Worm (Caenorhabditis elegans) whole organism, L2 larva: ENCODE data around the gene praf-3.
"Not testable (repeated sequence)": the region's sequence is repeated elsewhere in the genome, so short reads cannot be mapped to it uniquely, and the experiment has no call there.

Experiments
- C34F6.9 ChIP-seq: fragments of 150-350 bp; optimal IDR thresholded peaks from 2 replicates; lab custom pipeline; 2014; ENCODE audit warnings: missing biosample characterization, missing genetic modification characterization
- F13H6.1 ChIP-seq: sonication (generic microtip); optimal IDR thresholded peaks from 2 replicates; lab custom pipeline; 2016; ENCODE audit warnings: missing genetic modification characterization, missing compliant biosample characterization
- R02D3.7 ChIP-seq: fragments of 150-350 bp; optimal IDR thresholded peaks from 2 replicates; lab custom pipeline; 2014; ENCODE audit warnings: missing biosample characterization, missing genetic modification characterization
- Y55F3AM.14 ChIP-seq: fragments of 200-800 bp; sonication (Bioruptor generic); optimal IDR thresholded peaks from 2 replicates; lab custom pipeline; 2018; ENCODE audit warnings: mild to moderate bottlenecking, missing genetic modification characterization, missing compliant biosample characterization
- ZK546.5 ChIP-seq: sonication (generic microtip); optimal IDR thresholded peaks from 2 replicates; lab custom pipeline; 2017; ENCODE audit warnings: missing biosample characterization, missing genetic modification characterization
- alr-1 ChIP-seq: fragments of 150-350 bp; optimal IDR thresholded peaks from 2 replicates; lab custom pipeline; 2014; ENCODE audit warnings: missing biosample characterization, missing genetic modification characterization
- aly-2 ChIP-seq: fragments of 150-350 bp; optimal IDR thresholded peaks from 2 replicates; lab custom pipeline; 2014; ENCODE audit warnings: missing biosample characterization, missing genetic modification characterization
- blmp-1 ChIP-seq: sonication (generic microtip); optimal IDR thresholded peaks from 2 replicates; lab custom pipeline; 2017; ENCODE audit warnings: missing genetic modification characterization, mild to moderate bottlenecking, missing compliant biosample characterization, antibody characterized with exemption, moderate library complexity; ENCODE audit not compliant: insufficient read depth
- ceh-16 ChIP-seq: fragments of 150-350 bp; optimal IDR thresholded peaks from 2 replicates; lab custom pipeline; 2014; ENCODE audit warnings: missing biosample characterization, missing genetic modification characterization
- ceh-82 ChIP-seq: fragments of 150-350 bp; optimal IDR thresholded peaks from 2 replicates; lab custom pipeline; 2014; ENCODE audit warnings: missing biosample characterization, missing genetic modification characterization
- dmd-4 ChIP-seq: sonication (generic microtip); optimal IDR thresholded peaks from 2 replicates; lab custom pipeline; 2017; ENCODE audit warnings: missing biosample characterization, missing genetic modification characterization
- egl-27 ChIP-seq: sonication (generic microtip); optimal IDR thresholded peaks from 3 replicates; lab custom pipeline; 2017; ENCODE audit warnings: missing biosample characterization, missing genetic modification reagents, missing genetic modification characterization
- elt-1 ChIP-seq: fragments of 150-350 bp; optimal IDR thresholded peaks from 2 replicates; lab custom pipeline; 2014; ENCODE audit warnings: missing biosample characterization, missing genetic modification characterization
- fos-1 ChIP-seq: fragments of 150-350 bp; optimal IDR thresholded peaks from 2 replicates; lab custom pipeline; 2014; ENCODE audit warnings: missing biosample characterization, missing genetic modification characterization
- gmeb-1 ChIP-seq: fragments of 150-350 bp; optimal IDR thresholded peaks from 2 replicates; lab custom pipeline; 2014; ENCODE audit warnings: missing biosample characterization, missing genetic modification characterization
- lin-13 ChIP-seq: fragments of 150-350 bp; optimal IDR thresholded peaks from 2 replicates; lab custom pipeline; 2014; ENCODE audit warnings: missing biosample characterization, missing genetic modification reagents, missing genetic modification characterization
- lin-39 ChIP-seq: fragments of 150-350 bp; optimal IDR thresholded peaks from 2 replicates; lab custom pipeline; 2014; ENCODE audit warnings: missing biosample characterization, missing genetic modification reagents, missing genetic modification characterization
- mbf-1 ChIP-seq: sonication (generic microtip); optimal IDR thresholded peaks from 2 replicates; lab custom pipeline; 2017; ENCODE audit warnings: missing biosample characterization, missing genetic modification characterization
- nhr-10 ChIP-seq: sonication (generic microtip); optimal IDR thresholded peaks from 2 replicates; lab custom pipeline; 2017; ENCODE audit warnings: missing biosample characterization, missing genetic modification characterization
- nhr-11 ChIP-seq: fragments of 150-350 bp; optimal IDR thresholded peaks from 2 replicates; lab custom pipeline; 2014; ENCODE audit warnings: missing biosample characterization, missing genetic modification characterization
- nhr-129 ChIP-seq: fragments of 150-350 bp; optimal IDR thresholded peaks from 2 replicates; lab custom pipeline; 2014; ENCODE audit warnings: missing biosample characterization, missing genetic modification characterization
- nhr-23 ChIP-seq: fragments of 150-350 bp; optimal IDR thresholded peaks from 2 replicates; lab custom pipeline; 2014; ENCODE audit warnings: missing biosample characterization, missing genetic modification reagents, missing genetic modification characterization
- nhr-237 ChIP-seq: fragments of 150-350 bp; optimal IDR thresholded peaks from 2 replicates; lab custom pipeline; 2014; ENCODE audit warnings: missing biosample characterization, missing genetic modification characterization
- nhr-25 ChIP-seq: fragments of 150-350 bp; sonication (generic microtip); optimal IDR thresholded peaks from 3 replicates; lab custom pipeline; 2014; ENCODE audit warnings: missing biosample characterization, missing genetic modification characterization
- nhr-6 ChIP-seq: fragments of 150-350 bp; optimal IDR thresholded peaks from 2 replicates; lab custom pipeline; 2014; ENCODE audit warnings: missing biosample characterization, missing genetic modification characterization
- nhr-77 ChIP-seq: fragments of 150-350 bp; optimal IDR thresholded peaks from 2 replicates; lab custom pipeline; 2014; ENCODE audit warnings: missing biosample characterization, missing genetic modification characterization
- peb-1 ChIP-seq: fragments of 150-350 bp; optimal IDR thresholded peaks from 2 replicates; lab custom pipeline; 2014; ENCODE audit warnings: missing biosample characterization, missing genetic modification characterization
- sem-4 ChIP-seq: fragments of 150-350 bp; optimal IDR thresholded peaks from 2 replicates; lab custom pipeline; 2014; ENCODE audit warnings: missing biosample characterization, missing genetic modification reagents, missing genetic modification characterization
- skn-1 ChIP-seq: sonication (generic microtip); optimal IDR thresholded peaks from 2 replicates; lab custom pipeline; 2017; ENCODE audit warnings: missing biosample characterization, missing genetic modification characterization
- sma-3 ChIP-seq: sonication (generic microtip); optimal IDR thresholded peaks from 2 replicates; lab custom pipeline; 2016; ENCODE audit warnings: missing genetic modification reagents, missing genetic modification characterization, missing compliant biosample characterization
- sma-9 ChIP-seq, 2 experiments: fragments of 150-350 bp in 1 of 2; sonication (generic microtip) in 1 of 2; optimal IDR thresholded peaks; 2 replicates each; lab custom pipeline; 2014 to 2016; ENCODE audit warnings: missing genetic modification characterization in 2 of 2, mild to moderate bottlenecking in 1 of 2, missing biosample characterization in 1 of 2, missing compliant biosample characterization in 1 of 2, missing genetic modification reagents in 1 of 2, moderate library complexity in 1 of 2
- snpc-4 ChIP-seq: fragments of 150-350 bp; optimal IDR thresholded peaks from 2 replicates; lab custom pipeline; 2014; ENCODE audit warnings: missing biosample characterization, missing genetic modification characterization
- unc-55 ChIP-seq: fragments of 150-350 bp; sonication (generic microtip); optimal IDR thresholded peaks from 3 replicates; lab custom pipeline; 2014; ENCODE audit warnings: missing biosample characterization, missing genetic modification reagents, missing genetic modification characterization
- unc-62 ChIP-seq: fragments of 150-350 bp; optimal IDR thresholded peaks from 2 replicates; lab custom pipeline; 2014; ENCODE audit warnings: missing biosample characterization, missing genetic modification reagents, missing genetic modification characterization
- ztf-11 ChIP-seq: sonication (generic microtip); optimal IDR thresholded peaks from 2 replicates; lab custom pipeline; 2017; ENCODE audit warnings: missing biosample characterization, missing genetic modification characterization
- ztf-4 ChIP-seq: fragments of 150-350 bp; optimal IDR thresholded peaks from 2 replicates; lab custom pipeline; 2014; ENCODE audit warnings: missing biosample characterization, missing genetic modification characterization

praf-3 gene

DNA sequence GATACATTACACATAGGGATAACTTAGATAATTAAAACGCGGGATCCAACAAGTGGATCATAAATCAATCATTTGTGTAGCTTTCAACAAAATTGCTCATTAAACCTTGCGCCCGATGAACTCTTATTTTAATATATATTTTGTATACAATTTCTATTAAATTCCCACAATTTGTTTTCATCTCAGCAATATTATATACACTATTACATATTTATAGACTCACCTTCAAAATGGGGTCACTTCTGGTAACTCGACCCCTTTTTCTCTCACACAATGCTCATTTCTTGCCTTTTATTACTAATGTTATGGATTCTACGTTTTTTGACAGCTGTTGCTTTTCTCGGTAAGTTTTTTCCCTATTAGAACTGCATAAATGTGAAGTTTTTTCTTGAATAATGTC, 40.1 kb upstream of the praf-3 start, which contains the start of gene lgc-6:
TSS of gene lgc-6 (plus strand) at position 301 of the 400 bp plus-strand sequence.
- TF ChIP-seq ztf-4 (tag; lab: Kevin White, UChicago) = no peak
- TF ChIP-seq nhr-237 (tag; lab: Kevin White, UChicago) = no peak
- no peak for TF ChIP-seq ceh-82 (tag; lab: Kevin White, UChicago)
- TF ChIP-seq egl-27 (tag; lab: Kevin White, UChicago) = no peak
- TF ChIP-seq, all 48 proteins: peak for 0

DNA sequence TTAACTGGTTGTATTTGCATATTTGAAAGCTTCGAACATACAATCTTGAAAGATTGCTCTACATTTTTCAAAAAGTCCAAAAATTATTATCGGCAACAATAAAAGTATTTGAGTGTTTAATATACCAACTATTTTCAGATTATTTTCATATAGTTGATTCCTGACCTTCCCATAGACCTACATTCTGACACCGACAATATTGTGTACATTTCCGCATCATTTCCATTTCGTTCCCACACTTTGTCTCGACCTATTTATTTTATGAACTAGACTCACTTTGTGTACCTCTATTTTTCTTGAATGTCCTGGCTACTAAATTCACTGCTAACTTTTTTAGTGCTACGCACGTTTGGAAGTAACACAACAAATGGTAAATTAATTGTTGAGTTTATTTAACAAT, 37.4 kb upstream of the praf-3 start, which contains the start of gene lgc-5:
TSS of gene lgc-5 (plus strand) at position 301 of the 400 bp plus-strand sequence.
- no peak for TF ChIP-seq ceh-82 (tag; lab: Kevin White, UChicago)
- TF ChIP-seq, all 48 proteins: peak for 0

ce11 chrIV:8345518-8345917, 34.3 kb upstream of the praf-3 start, which contains the start of gene F17E9.5:
Gene F17E9.5, plus strand, starts transcription at chrIV:8345818.
- TF ChIP-seq C34F6.9 (tag; lab: Kevin White, UChicago) = no peak
- no peak for TF ChIP-seq R02D3.7 (tag; lab: Kevin White, UChicago)
- TF ChIP-seq nhr-129 (tag; lab: Kevin White, UChicago) = no peak
- TF ChIP-seq snpc-4 = no peak
- no peak for TF ChIP-seq F13H6.1 (tag; lab: Kevin White, UChicago)
- no peak for TF ChIP-seq lin-13 (GFP tag; lab: Kevin White, UChicago)
- TF ChIP-seq nhr-23 (tag; lab: Kevin White, UChicago) = no peak
- no peak for TF ChIP-seq unc-55 (GFP tag; lab: Kevin White, UChicago)

DNA sequence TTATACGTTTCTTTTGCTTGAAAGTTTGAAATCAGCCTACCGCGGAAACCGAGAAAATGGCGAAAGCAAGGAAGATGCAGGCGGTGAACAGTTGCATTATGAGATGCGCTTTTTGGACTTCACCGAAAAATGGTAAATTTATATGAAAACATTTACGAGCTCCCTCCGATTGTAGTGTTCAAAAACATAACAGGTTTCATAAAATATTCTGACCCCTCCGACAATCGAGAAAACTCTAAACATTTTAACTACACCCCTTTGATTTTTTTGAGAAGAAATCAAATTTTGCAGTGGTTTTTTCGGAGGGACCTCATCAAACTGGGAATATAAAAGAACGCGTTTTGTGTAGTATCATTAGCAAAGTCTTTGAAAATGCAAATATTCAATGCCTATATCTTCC, 32.7 kb upstream of the praf-3 start, which contains the start of the genes F17E9.18 and F17E9.15:
TSS of gene F17E9.18 (minus strand) at position 101 of the 400 bp plus-strand sequence.
TSS of gene F17E9.15 (plus strand) at position 368 of the 400 bp plus-strand sequence.
- TF ChIP-seq blmp-1 (tag; lab: Kevin White, UChicago) (no peak), fos-1 (no peak), sma-9 (GFP tag; optimal IDR thresholded peaks at IDR 0.05; lab: Kevin White, UChicago) (no peak), sma-9 (tag; optimal IDR thresholded peaks at IDR 0.05; lab: Kevin White, UChicago) (no peak), F13H6.1 (tag; lab: Kevin White, UChicago) (no peak)

DNA sequence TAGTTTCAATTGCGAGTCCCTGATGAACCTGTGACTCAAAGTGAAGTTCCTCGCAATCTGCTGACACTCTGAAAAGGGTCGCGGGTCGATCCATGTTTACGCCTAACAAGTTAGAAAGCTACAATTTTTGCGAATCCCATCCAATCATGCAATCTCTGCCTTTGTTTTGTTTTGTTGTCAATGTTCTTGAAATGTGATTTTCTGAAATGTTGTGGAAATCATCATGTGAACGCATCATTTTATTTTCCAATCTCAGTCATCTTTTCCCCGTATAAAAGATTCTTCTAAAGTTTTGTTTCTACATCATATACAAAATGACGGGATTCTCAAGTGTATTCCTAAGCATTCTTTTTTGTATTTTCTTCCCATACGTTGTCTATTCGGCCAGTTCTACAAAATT, 31.7 kb upstream of the praf-3 start, which contains the start of gene F17E9.4:
TSS of gene F17E9.4 (plus strand) at position 301 of the 400 bp plus-strand sequence.
- TF ChIP-seq gmeb-1 (tag; lab: Kevin White, UChicago) (no peak), nhr-11 (tag; lab: Kevin White, UChicago) (no peak), peb-1 (tag; lab: Kevin White, UChicago) (no peak), snpc-4 (no peak), elt-1 (tag; lab: Kevin White, UChicago) (no peak), dmd-4 (tag; lab: Kevin White, UChicago) (no peak), nhr-25 (tag; lab: Kevin White, UChicago) (no peak), mbf-1 (tag; lab: Kevin White, UChicago) (no peak), sem-4 (tag; lab: Kevin White, UChicago) (no peak), nhr-6 (tag; lab: Kevin White, UChicago) (no peak), ceh-82 (tag; lab: Kevin White, UChicago) (no peak), lin-39 (tag; lab: Kevin White, UChicago) (no peak), ZK546.5 (tag; lab: Kevin White, UChicago) (no peak), C34F6.9 (tag; lab: Kevin White, UChicago) (no peak), alr-1 (tag; lab: Kevin White, UChicago) (no peak), Y55F3AM.14 (GFP tag; lab: Kevin White, UChicago) (no peak), nhr-23 (tag; lab: Kevin White, UChicago) (no peak)

- not testable (repeated sequence) for TF ChIP-seq lin-39 (tag; lab: Kevin White, UChicago); dmd-4 (tag; lab: Kevin White, UChicago); fos-1
These were observed 27.7 kb upstream of the praf-3 start, which contains the start of gene F17E9.16 for ce11 chrIV:8352036-8352435. Gene F17E9.16, plus strand, starts transcription at chrIV:8352336.

DNA sequence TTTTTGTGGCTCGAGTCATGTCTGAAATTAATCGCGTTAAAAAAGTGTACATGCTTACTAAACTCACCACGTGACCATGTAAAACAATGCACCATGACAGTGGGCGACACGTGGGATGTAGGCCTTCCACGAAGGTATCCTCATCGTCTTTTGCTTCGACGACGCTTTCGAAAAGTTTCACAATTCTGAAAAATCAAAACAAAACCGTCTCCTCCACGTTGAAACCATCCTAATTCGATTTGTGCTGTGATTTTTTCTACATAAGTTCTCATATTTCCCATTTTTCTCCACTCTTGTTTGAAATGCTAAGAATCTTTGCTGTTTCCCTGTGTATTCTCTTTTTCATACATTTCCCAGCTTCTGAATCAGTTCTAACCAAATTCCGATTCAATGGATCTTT, 25.2 kb upstream of the praf-3 start, which contains the start of gene F17E9.3:
TSS of gene F17E9.3 (plus strand) at position 301 of the 400 bp plus-strand sequence.
- TF ChIP-seq nhr-10 (no peak), fos-1 (no peak), ztf-11 (tag; lab: Kevin White, UChicago) (no peak), peb-1 (tag; lab: Kevin White, UChicago) (no peak), skn-1 (tag; lab: Kevin White, UChicago) (no peak), gmeb-1 (tag; lab: Kevin White, UChicago) (no peak), sma-3 (GFP tag; lab: Kevin White, UChicago) (no peak), aly-2 (tag; lab: Kevin White, UChicago) (no peak), lin-13 (GFP tag; lab: Kevin White, UChicago) (no peak), nhr-25 (tag; lab: Kevin White, UChicago) (no peak), ceh-82 (tag; lab: Kevin White, UChicago) (no peak), ZK546.5 (tag; lab: Kevin White, UChicago) (no peak), sem-4 (tag; lab: Kevin White, UChicago) (no peak), unc-62 (no peak), nhr-77 (tag; lab: Kevin White, UChicago) (no peak), R02D3.7 (tag; lab: Kevin White, UChicago) (no peak), ceh-16 (tag; lab: Kevin White, UChicago) (no peak), nhr-11 (tag; lab: Kevin White, UChicago) (no peak), elt-1 (tag; lab: Kevin White, UChicago) (no peak)
- TF ChIP-seq, all 48 proteins: peak for 0
